Worm (Caenorhabditis elegans): ENCODE measurements around the gene nep-24.

nep-24 gene

ce11 chrIV:16921999-16922398, 2.2 kb upstream of the nep-24 start:
- TF ChIP-seq ceh-13 (GFP tag; optimal IDR thresholded peaks at IDR 0.05), result no peak
- no peak for TF ChIP-seq aly-1 (tag; optimal IDR thresholded peaks at IDR 0.05)
- TF ChIP-seq hmg-4 (GFP tag; optimal IDR thresholded peaks at IDR 0.05), result no peak
- no peak for TF ChIP-seq ceh-36 (tag; optimal IDR thresholded peaks at IDR 0.05)
- no peak for TF ChIP-seq ets-7 (tag; optimal IDR thresholded peaks at IDR 0.05)
- TF ChIP-seq scrt-1 (GFP tag; IDR thresholded peaks at IDR 0.05), result no peak
- TF ChIP-seq hmbx-1 (tag; optimal IDR thresholded peaks at IDR 0.05), result no peak
- no peak for TF ChIP-seq flt-1 (GFP tag; IDR thresholded peaks at IDR 0.05)
- TF ChIP-seq pes-1 (GFP tag; IDR thresholded peaks at IDR 0.05), result no peak
- no peak for TF ChIP-seq B0310.2 (tag; optimal IDR thresholded peaks at IDR 0.05)
- no peak for TF ChIP-seq ama-1 (optimal IDR thresholded peaks at IDR 0.05)

ce11 chrIV:16925363-16925863, 1.2 kb downstream of the nep-24 start:
- TF ChIP-seq hmg-4 (GFP tag; optimal IDR thresholded peaks at IDR 0.05) (no peak), tbx-37 (GFP tag; conservative IDR thresholded peaks at IDR 0.05) (no peak), sea-1 (GFP tag; conservative IDR thresholded peaks at IDR 0.05) (no peak), pes-1 (GFP tag; IDR thresholded peaks at IDR 0.05) (0 out of 2 replicates have a peak, but pooled peaks have one; percentile 13), scrt-1 (GFP tag; IDR thresholded peaks at IDR 0.05) (no peak), aly-1 (tag; optimal IDR thresholded peaks at IDR 0.05) (no peak), flt-1 (GFP tag; IDR thresholded peaks at IDR 0.05) (no peak), ceh-36 (tag; optimal IDR thresholded peaks at IDR 0.05) (no peak), ets-7 (tag; optimal IDR thresholded peaks at IDR 0.05) (no peak), ama-1 (optimal IDR thresholded peaks at IDR 0.05) (no peak), hnd-1 (tag; optimal IDR thresholded peaks at IDR 0.05) (no peak), tbx-11 (GFP tag; IDR thresholded peaks at IDR 0.05) (0 out of 2 replicates have a peak, but pooled peaks have one; percentile 21)

ce11 chrIV:16926558-16926957, 2.4 kb downstream of the nep-24 start:
- no peak for TF ChIP-seq ceh-36 (tag; optimal IDR thresholded peaks at IDR 0.05)
- no peak for TF ChIP-seq hmg-4 (GFP tag; optimal IDR thresholded peaks at IDR 0.05)
- TF ChIP-seq hmbx-1 (tag; optimal IDR thresholded peaks at IDR 0.05), result no peak
- no peak for TF ChIP-seq hnd-1 (tag; optimal IDR thresholded peaks at IDR 0.05)
- TF ChIP-seq tbx-37 (GFP tag; conservative IDR thresholded peaks at IDR 0.05), result no peak
- TF ChIP-seq pes-1 (GFP tag; IDR thresholded peaks at IDR 0.05), result no peak
- no peak for TF ChIP-seq ama-1 (optimal IDR thresholded peaks at IDR 0.05)
- TF ChIP-seq aly-1 (tag; optimal IDR thresholded peaks at IDR 0.05), result no peak
- TF ChIP-seq tra-4 (tag; optimal IDR thresholded peaks at IDR 0.05), result no peak
- no peak for TF ChIP-seq F13C5.2 (tag; optimal IDR thresholded peaks at IDR 0.05)
- no peak for TF ChIP-seq sea-1 (GFP tag; conservative IDR thresholded peaks at IDR 0.05)
- TF ChIP-seq tbx-11 (GFP tag; IDR thresholded peaks at IDR 0.05), result no peak
- TF ChIP-seq scrt-1 (GFP tag; IDR thresholded peaks at IDR 0.05), result no peak
- TF ChIP-seq ets-7 (tag; optimal IDR thresholded peaks at IDR 0.05), result no peak
- no peak for TF ChIP-seq B0310.2 (tag; optimal IDR thresholded peaks at IDR 0.05)
- no peak for TF ChIP-seq ceh-13 (GFP tag; optimal IDR thresholded peaks at IDR 0.05)
- no peak for TF ChIP-seq flt-1 (GFP tag; IDR thresholded peaks at IDR 0.05)

- TF ChIP-seq F13C5.2 (tag; optimal IDR thresholded peaks at IDR 0.05) (no peak), aly-1 (tag; optimal IDR thresholded peaks at IDR 0.05) (no peak), flt-1 (GFP tag; IDR thresholded peaks at IDR 0.05) (no peak), tbx-37 (GFP tag; conservative IDR thresholded peaks at IDR 0.05) (no peak), sea-1 (GFP tag; conservative IDR thresholded peaks at IDR 0.05) (no peak), hmg-4 (GFP tag; optimal IDR thresholded peaks at IDR 0.05) (no peak), pes-1 (GFP tag; IDR thresholded peaks at IDR 0.05) (no peak), scrt-1 (GFP tag; IDR thresholded peaks at IDR 0.05) (no peak), tra-4 (tag; optimal IDR thresholded peaks at IDR 0.05) (no peak), ama-1 (optimal IDR thresholded peaks at IDR 0.05) (no peak), ceh-13 (GFP tag; optimal IDR thresholded peaks at IDR 0.05) (no peak), B0310.2 (tag; optimal IDR thresholded peaks at IDR 0.05) (no peak), ceh-36 (tag; optimal IDR thresholded peaks at IDR 0.05) (no peak), hnd-1 (tag; optimal IDR thresholded peaks at IDR 0.05) (no peak), hmbx-1 (tag; optimal IDR thresholded peaks at IDR 0.05) (no peak), ets-7 (tag; optimal IDR thresholded peaks at IDR 0.05) (no peak), tbx-11 (GFP tag; IDR thresholded peaks at IDR 0.05) (no peak)
Measured at ce11 chrIV:16931077-16931476, 6.9 kb downstream of the nep-24 start, which contains the start of gene Y116A8C.49. Y116A8C.49 (minus strand) TSS chrIV:16931177.

- TF ChIP-seq tra-4 (tag; optimal IDR thresholded peaks at IDR 0.05) (no peak), hmbx-1 (tag; optimal IDR thresholded peaks at IDR 0.05) (no peak), ceh-36 (tag; optimal IDR thresholded peaks at IDR 0.05) (no peak), pes-1 (GFP tag; IDR thresholded peaks at IDR 0.05) (no peak), sea-1 (GFP tag; conservative IDR thresholded peaks at IDR 0.05) (no peak), hnd-1 (tag; optimal IDR thresholded peaks at IDR 0.05) (no peak), scrt-1 (GFP tag; IDR thresholded peaks at IDR 0.05) (no peak), B0310.2 (tag; optimal IDR thresholded peaks at IDR 0.05) (no peak), F13C5.2 (tag; optimal IDR thresholded peaks at IDR 0.05) (no peak), ama-1 (optimal IDR thresholded peaks at IDR 0.05) (no peak), flt-1 (GFP tag; IDR thresholded peaks at IDR 0.05) (no peak), hmg-4 (GFP tag; optimal IDR thresholded peaks at IDR 0.05) (no peak), aly-1 (tag; optimal IDR thresholded peaks at IDR 0.05) (no peak), ceh-13 (GFP tag; optimal IDR thresholded peaks at IDR 0.05) (no peak), tbx-11 (GFP tag; IDR thresholded peaks at IDR 0.05) (no peak), ets-7 (tag; optimal IDR thresholded peaks at IDR 0.05) (no peak), tbx-37 (GFP tag; conservative IDR thresholded peaks at IDR 0.05) (no peak)
Measured at ce11 chrIV:16936053-16936452, 11.9 kb downstream of the nep-24 start.

- TF ChIP-seq hnd-1 (tag; optimal IDR thresholded peaks at IDR 0.05) (no peak), tra-4 (tag; optimal IDR thresholded peaks at IDR 0.05) (no peak), B0310.2 (tag; optimal IDR thresholded peaks at IDR 0.05) (no peak), tbx-37 (GFP tag; conservative IDR thresholded peaks at IDR 0.05) (no peak), ets-7 (tag; optimal IDR thresholded peaks at IDR 0.05) (no peak), aly-1 (tag; optimal IDR thresholded peaks at IDR 0.05) (no peak), hmg-4 (GFP tag; optimal IDR thresholded peaks at IDR 0.05) (no peak), tbx-11 (GFP tag; IDR thresholded peaks at IDR 0.05) (no peak), F13C5.2 (tag; optimal IDR thresholded peaks at IDR 0.05) (no peak), scrt-1 (GFP tag; IDR thresholded peaks at IDR 0.05) (no peak), flt-1 (GFP tag; IDR thresholded peaks at IDR 0.05) (no peak), hmbx-1 (tag; optimal IDR thresholded peaks at IDR 0.05) (no peak), ceh-36 (tag; optimal IDR thresholded peaks at IDR 0.05) (no peak), ceh-13 (GFP tag; optimal IDR thresholded peaks at IDR 0.05) (no peak), ama-1 (optimal IDR thresholded peaks at IDR 0.05) (no peak)
Measured at ce11 chrIV:16939001-16939400, 14.8 kb downstream of the nep-24 start, which contains the start of gene Y116A8C.10. Y116A8C.10 (minus strand) TSS chrIV:16939101.

All from whole organism, early embryonic.